Worm (Caenorhabditis elegans) whole organism, young adult: ENCODE data around the gene Y25C1A.8.

ENCODE experiments used
- C17E4.6 ChIP-seq: fragments of 200-800 bp; sonication (Bioruptor generic); IDR thresholded peaks from 2 replicates; pipeline ENCODE4 v1.3.6; 2022; ENCODE audit warnings: missing genetic modification reagents, missing genetic modification characterization, missing compliant biosample characterization
- F39B2.1 ChIP-seq: fragments of 200-800 bp; sonication (Bioruptor generic); IDR thresholded peaks from 2 replicates; pipeline ENCODE4 v1.3.6; 2022; ENCODE audit warnings: missing genetic modification reagents, missing genetic modification characterization, missing compliant biosample characterization
- F55B11.4 ChIP-seq: sonication (generic microtip); optimal IDR thresholded peaks from 2 replicates; lab custom pipeline; 2016; ENCODE audit warnings: missing compliant biosample characterization, missing genetic modification characterization, borderline replicate concordance; ENCODE audit not compliant: insufficient read depth
- ama-1 ChIP-seq, 3 experiments: fragments of 150-350 bp in 1 of 3; sonication (generic microtip) in 2 of 3; optimal IDR thresholded peaks; 2 replicates each; lab custom pipeline; 2014 to 2018; ENCODE audit warnings: missing biosample characterization in 2 of 3, missing genetic modification characterization in 2 of 3, missing genetic modification reagents in 2 of 3
- athp-1 ChIP-seq: sonication (generic microtip); optimal IDR thresholded peaks from 2 replicates; lab custom pipeline; 2017; ENCODE audit warnings: mild to moderate bottlenecking, missing genetic modification characterization, missing compliant biosample characterization
- bed-1 ChIP-seq: fragments of 200-800 bp; sonication (Bioruptor generic); IDR thresholded peaks from 2 replicates; pipeline ENCODE4 v1.3.6; 2022; ENCODE audit warnings: missing genetic modification reagents, missing genetic modification characterization, missing compliant biosample characterization
- him-1 ChIP-seq: sonication (generic microtip); optimal IDR thresholded peaks from 2 replicates; lab custom pipeline; 2016; ENCODE audit warnings: missing genotype, missing genetic modification reagents, missing genetic modification characterization, missing compliant biosample characterization
- lin-35 ChIP-seq, 3 experiments: fragments of 150-350 bp in 2 of 3; sonication (generic microtip) in 1 of 3; optimal IDR thresholded peaks; 2 replicates each; lab custom pipeline; 2014 to 2018; ENCODE audit warnings: missing biosample characterization in 3 of 3, missing genetic modification characterization in 3 of 3, missing genetic modification reagents in 3 of 3
- nhr-179 ChIP-seq: sonication (generic microtip); optimal IDR thresholded peaks from 2 replicates; lab custom pipeline; 2016; ENCODE audit warnings: mild to moderate bottlenecking, missing genetic modification characterization, missing compliant biosample characterization
- snpc-1.1 ChIP-seq: sonication (generic microtip); optimal IDR thresholded peaks from 2 replicates; lab custom pipeline; 2017; ENCODE audit warnings: missing genetic modification characterization, mild to moderate bottlenecking, missing compliant biosample characterization, antibody characterized with exemption, moderate library complexity, missing genotype, missing genetic modification reagents; ENCODE audit not compliant: insufficient read depth
- snpc-1.3 ChIP-seq: sonication (generic microtip); optimal IDR thresholded peaks from 2 replicates; lab custom pipeline; 2017; ENCODE audit warnings: missing genetic modification characterization, mild to moderate bottlenecking, missing compliant biosample characterization, antibody characterized with exemption, moderate library complexity, missing genotype, missing genetic modification reagents; ENCODE audit not compliant: insufficient read depth
- ztf-6 ChIP-seq: fragments of 200-800 bp; sonication (Bioruptor generic); IDR thresholded peaks from 2 replicates; pipeline ENCODE4 v1.3.6; 2022; ENCODE audit warnings: missing genetic modification reagents, missing genetic modification characterization, missing compliant biosample characterization

- TF ChIP-seq athp-1 (no peak), F55B11.4 (tag; lab: Kevin White, UChicago) (no peak), ama-1 (optimal IDR thresholded peaks at IDR 0.05; lab: Kevin White, UChicago) (no peak), ama-1 (GFP tag; optimal IDR thresholded peaks at IDR 0.05; lab: Kevin White, UChicago) (no peak), F39B2.1 (GFP tag; lab: Robert Waterston, UW) (no peak), him-1 (no peak), C17E4.6 (no peak), snpc-1.1 (tag; lab: Kevin White, UChicago) (no peak), bed-1 (GFP tag; lab: Robert Waterston, UW) (no peak), lin-35 (GFP tag; optimal IDR thresholded peaks at IDR 0.05; lab: Kevin White, UChicago) (no peak), nhr-179 (tag; lab: Kevin White, UChicago) (no peak), ztf-6 (GFP tag; lab: Robert Waterston, UW) (no peak), snpc-1.3 (tag; lab: Kevin White, UChicago) (no peak)
These were observed 37.2 kb upstream of the Y25C1A.8 start, which contains the start of gene clec-123 for ce11 chrII:3113934-3114333.
